Fruit fly (Drosophila melanogaster) whole organism, embryonic: ENCODE results near the gene CG17202.

Source experiments
- Atf3 ChIP-seq: fragments of 200-800 bp; sonication (Bioruptor generic); optimal IDR thresholded peaks from 3 replicates; lab custom pipeline; 2016; ENCODE audit warnings: missing biosample characterization, missing genetic modification characterization
- CG11695 ChIP-seq: fragments of 200-800 bp; sonication (Bioruptor generic); IDR thresholded peaks from 3 replicates; pipeline ENCODE4 v1.3.6; 2022; ENCODE audit warnings: missing biosample characterization, missing genetic modification characterization
- CG12659 ChIP-seq: fragments of 200-800 bp; sonication (Bioruptor generic); optimal IDR thresholded peaks from 3 replicates; lab custom pipeline; 2017; ENCODE audit warnings: mild to moderate bottlenecking, missing biosample characterization, missing genetic modification reagents, missing genetic modification characterization
- CG15073 ChIP-seq: fragments of 200-800 bp; sonication (Bioruptor generic); optimal IDR thresholded peaks from 2 replicates; lab custom pipeline; 2016; ENCODE audit warnings: missing biosample characterization, missing genetic modification characterization
- CG15514 ChIP-seq: fragments of 200-800 bp; sonication (Bioruptor generic); optimal IDR thresholded peaks from 3 replicates; lab custom pipeline; 2017; ENCODE audit warnings: missing biosample characterization, missing genetic modification characterization, mild to moderate bottlenecking, moderate library complexity, missing genetic modification reagents
- CG17568 ChIP-seq: fragments of 200-800 bp; sonication (Bioruptor generic); optimal IDR thresholded peaks from 2 replicates; lab custom pipeline; 2018; ENCODE audit warnings: missing biosample characterization, mild to moderate bottlenecking, missing genetic modification characterization, moderate library complexity
- CG32772 ChIP-seq: fragments of 200-800 bp; sonication (Bioruptor generic); IDR thresholded peaks from 2 replicates; pipeline ENCODE4 v1.3.6; 2022; ENCODE audit warnings: missing biosample characterization, missing genetic modification characterization
- CG3407 ChIP-seq: fragments of 200-800 bp; sonication (Bioruptor generic); optimal IDR thresholded peaks from 2 replicates; lab custom pipeline; 2018; ENCODE audit warnings: missing biosample characterization, mild to moderate bottlenecking, missing genetic modification characterization
- CG34376 ChIP-seq: fragments of 200-800 bp; sonication (Bioruptor generic); optimal IDR thresholded peaks from 2 replicates; lab custom pipeline; 2018; ENCODE audit warnings: missing biosample characterization, mild to moderate bottlenecking, missing genetic modification characterization
- CG4404 ChIP-seq: fragments of 200-800 bp; sonication (Bioruptor generic); IDR thresholded peaks from 2 replicates; pipeline ENCODE4 v1.3.6; 2022; ENCODE audit warnings: missing biosample characterization, missing genetic modification characterization
- CG4424 ChIP-seq: fragments of 200-800 bp; sonication (Bioruptor generic); optimal IDR thresholded peaks from 3 replicates; lab custom pipeline; 2016; ENCODE audit warnings: missing biosample characterization, missing genetic modification characterization
- CG6254 ChIP-seq: fragments of 200-800 bp; sonication (Bioruptor generic); optimal IDR thresholded peaks from 3 replicates; lab custom pipeline; 2017; ENCODE audit warnings: mild to moderate bottlenecking, missing biosample characterization, missing genetic modification reagents, missing genetic modification characterization
- CG6272 ChIP-seq: fragments of 200-800 bp; sonication (Bioruptor generic); IDR thresholded peaks from 2 replicates; pipeline ENCODE4 v1.3.6; 2022; ENCODE audit warnings: missing biosample characterization, missing genetic modification characterization
- CG6765 ChIP-seq: fragments of 200-800 bp; sonication (Bioruptor generic); optimal IDR thresholded peaks from 3 replicates; lab custom pipeline; 2017; ENCODE audit warnings: missing biosample characterization, mild to moderate bottlenecking, missing genetic modification characterization
- CG6813 ChIP-seq: fragments of 200-800 bp; sonication (Bioruptor generic); optimal IDR thresholded peaks from 2 replicates; lab custom pipeline; 2017; ENCODE audit warnings: missing biosample characterization, missing genetic modification characterization, mild to moderate bottlenecking, moderate library complexity, missing genetic modification reagents
- CG7372 ChIP-seq: fragments of 200-800 bp; sonication (Bioruptor generic); IDR thresholded peaks from 2 replicates; pipeline ENCODE4 v1.3.6; 2022; ENCODE audit warnings: missing biosample characterization, missing genetic modification characterization
- Eip74EF ChIP-seq, 2 experiments: fragments of 200-800 bp in 1 of 2; fragments of >200 bp in 1 of 2; sonication (Bioruptor generic) in 1 of 2; optimal IDR thresholded peaks; 2 replicates each; lab custom pipeline; 2017 to 2019; ENCODE audit warnings: missing biosample characterization in 2 of 2, missing genetic modification characterization in 2 of 2, mild to moderate bottlenecking in 1 of 2, moderate library complexity in 1 of 2
- Gug ChIP-seq: fragments of 200-800 bp; sonication (Bioruptor generic); IDR thresholded peaks from 4 replicates; pipeline ENCODE4 v1.3.6; 2022; ENCODE audit warnings: missing biosample characterization, missing genetic modification characterization
- HLH54F ChIP-seq: fragments of 200-800 bp; sonication (Bioruptor generic); optimal IDR thresholded peaks from 3 replicates; lab custom pipeline; 2016; ENCODE audit warnings: missing biosample characterization, missing genetic modification characterization
- HmgZ ChIP-seq: fragments of 200-800 bp; sonication (Bioruptor generic); optimal IDR thresholded peaks from 2 replicates; lab custom pipeline; 2018; ENCODE audit warnings: missing biosample characterization, mild to moderate bottlenecking, missing genetic modification characterization
- Med ChIP-seq: fragments of 200-800 bp; sonication (Bioruptor generic); peaks from one replicate; lab custom pipeline; 2016; ENCODE audit warnings: missing biosample characterization, missing genetic modification characterization, mild to moderate bottlenecking, inconsistent platforms, moderate library complexity
- Optix ChIP-seq: fragments of 200-800 bp; sonication (Bioruptor generic); IDR thresholded peaks from 3 replicates; pipeline ENCODE4 v1.3.6; 2022; ENCODE audit warnings: missing biosample characterization, missing genetic modification characterization
- Rfx ChIP-seq: fragments of 200-800 bp; sonication (Bioruptor generic); IDR thresholded peaks from 2 replicates; pipeline ENCODE4 v1.3.6; 2022; ENCODE audit warnings: missing biosample characterization, missing genetic modification characterization
- Rx ChIP-seq: fragments of 200-800 bp; sonication (Bioruptor generic); IDR thresholded peaks from 2 replicates; pipeline ENCODE4 v1.3.6; 2022; ENCODE audit warnings: missing biosample characterization, missing genetic modification characterization
- Usf ChIP-seq: fragments of 200-800 bp; sonication (Bioruptor generic); optimal IDR thresholded peaks from 2 replicates; lab custom pipeline; 2017; ENCODE audit warnings: missing genotype, missing biosample characterization, missing genetic modification characterization
- Xbp1 ChIP-seq: fragments of 200-800 bp; sonication (Bioruptor generic); optimal IDR thresholded peaks from 3 replicates; lab custom pipeline; 2016; ENCODE audit warnings: missing biosample characterization, mild to moderate bottlenecking, missing genetic modification characterization
- YL-1 ChIP-seq: fragments of 200-800 bp; sonication (Bioruptor generic); optimal IDR thresholded peaks from 3 replicates; lab custom pipeline; 2017; ENCODE audit warnings: missing biosample characterization, mild to moderate bottlenecking, missing genetic modification characterization
- amos ChIP-seq: fragments of 200-800 bp; sonication (Bioruptor generic); IDR thresholded peaks from 2 replicates; pipeline ENCODE4 v1.3.6; 2022; ENCODE audit warnings: missing biosample characterization, missing genetic modification characterization; ENCODE audit not compliant: partially characterized antibody
- bcd ChIP-seq: fragments of 200-800 bp; sonication (Bioruptor generic); optimal IDR thresholded peaks from 2 replicates; lab custom pipeline; 2017; ENCODE audit warnings: missing biosample characterization, mild to moderate bottlenecking, missing genetic modification characterization
- chinmo ChIP-seq: fragments of 200-800 bp; sonication (Bioruptor generic); IDR thresholded peaks from 4 replicates; pipeline ENCODE4 v1.3.6; 2022; ENCODE audit warnings: missing biosample characterization, missing genetic modification characterization; ENCODE audit not compliant: partially characterized antibody
- crp ChIP-seq, 2 experiments: fragments of 200-800 bp; sonication (Bioruptor generic); optimal IDR thresholded peaks; 2 replicates in 1 of 2; 3 replicates in 1 of 2; lab custom pipeline; 2017; ENCODE audit warnings: missing biosample characterization in 2 of 2, missing genetic modification characterization in 2 of 2, mild to moderate bottlenecking in 1 of 2, moderate library complexity in 1 of 2
- disco-r ChIP-seq: fragments of 200-800 bp; sonication (Bioruptor generic); optimal IDR thresholded peaks from 2 replicates; lab custom pipeline; 2016; ENCODE audit warnings: missing biosample characterization, missing genetic modification characterization
- emc ChIP-seq: fragments of 200-800 bp; sonication (Bioruptor generic); optimal IDR thresholded peaks from 2 replicates; lab custom pipeline; 2016; ENCODE audit warnings: missing biosample characterization, missing genetic modification characterization
- fd102C ChIP-seq: fragments of 200-800 bp; sonication (Bioruptor generic); optimal IDR thresholded peaks from 2 replicates; lab custom pipeline; 2018; ENCODE audit warnings: missing biosample characterization, mild to moderate bottlenecking, missing genetic modification characterization, moderate library complexity
- gcm ChIP-seq: fragments of 200-800 bp; sonication (Bioruptor generic); optimal IDR thresholded peaks from 2 replicates; lab custom pipeline; 2019; ENCODE audit warnings: missing biosample characterization, mild to moderate bottlenecking, missing genetic modification characterization, moderate library complexity
- gem ChIP-seq: fragments of 200-800 bp; sonication (Bioruptor generic); optimal IDR thresholded peaks from 2 replicates; lab custom pipeline; 2019; ENCODE audit warnings: missing biosample characterization, mild to moderate bottlenecking, missing genetic modification characterization, moderate library complexity
- grau ChIP-seq: fragments of 200-800 bp; optimal IDR thresholded peaks from 3 replicates; lab custom pipeline; 2019; ENCODE audit warnings: missing biosample characterization, mild to moderate bottlenecking, missing genetic modification characterization, moderate library complexity
- gsb ChIP-seq: fragments of 200-800 bp; sonication (Bioruptor generic); IDR thresholded peaks from 2 replicates; pipeline ENCODE4 v1.3.6; 2022; ENCODE audit warnings: missing biosample characterization, missing genetic modification characterization
- insv ChIP-seq, 2 experiments: fragments of 200-800 bp; sonication (Bioruptor generic); optimal IDR thresholded peaks; 3 replicates each; lab custom pipeline; 2016 to 2018; ENCODE audit warnings: missing biosample characterization in 2 of 2, missing genetic modification characterization in 2 of 2
- kah ChIP-seq: fragments of 200-800 bp; sonication (Bioruptor generic); optimal IDR thresholded peaks from 2 replicates; lab custom pipeline; 2018; ENCODE audit warnings: missing biosample characterization, mild to moderate bottlenecking, missing genetic modification characterization
- nom ChIP-seq: fragments of 200-800 bp; sonication (Bioruptor generic); optimal IDR thresholded peaks from 2 replicates; lab custom pipeline; 2017; ENCODE audit warnings: missing biosample characterization, missing genetic modification characterization, mild to moderate bottlenecking, moderate library complexity, missing genetic modification reagents
- org-1 ChIP-seq: fragments of 200-800 bp; sonication (Bioruptor generic); optimal IDR thresholded peaks from 2 replicates; lab custom pipeline; 2017; ENCODE audit warnings: missing biosample characterization, missing genetic modification characterization
- prd ChIP-seq, 3 experiments: fragments of >200 bp in 2 of 3; fragments of 200-800 bp in 1 of 3; sonication (Bioruptor generic) in 1 of 3; optimal IDR thresholded peaks in 2 of 3; IDR thresholded peaks in 1 of 3; 2 replicates in 2 of 3; 3 replicates in 1 of 3; pipeline versions ENCODE4 v1.3.6 to Lab custom; 2017 to 2022; ENCODE audit warnings: missing biosample characterization in 1 of 3, missing genetic modification characterization in 1 of 3
- pros ChIP-seq: fragments of 200-800 bp; sonication (Bioruptor generic); optimal IDR thresholded peaks from 3 replicates; lab custom pipeline; 2019; ENCODE audit warnings: missing biosample characterization, mild to moderate bottlenecking, missing genetic modification characterization, moderate library complexity
- salm ChIP-seq: fragments of 200-800 bp; sonication (Bioruptor generic); optimal IDR thresholded peaks from 2 replicates; lab custom pipeline; 2018; ENCODE audit warnings: missing biosample characterization, mild to moderate bottlenecking, missing genetic modification characterization
- sens ChIP-seq: fragments of 200-800 bp; sonication (Bioruptor generic); peaks from one replicate; lab custom pipeline; 2016; ENCODE audit warnings: missing biosample characterization, missing genetic modification characterization
- ssp ChIP-seq: fragments of 200-800 bp; sonication (Bioruptor generic); IDR thresholded peaks from 2 replicates; pipeline ENCODE4 v1.3.6; 2022; ENCODE audit warnings: missing biosample characterization, missing genetic modification characterization
- tio ChIP-seq: fragments of 200-800 bp; sonication (Bioruptor generic); optimal IDR thresholded peaks from 2 replicates; lab custom pipeline; 2017; ENCODE audit warnings: missing biosample characterization, missing genetic modification characterization, inconsistent platforms
- twi ChIP-seq: fragments of 200-800 bp; optimal IDR thresholded peaks from 2 replicates; lab custom pipeline; 2019; ENCODE audit warnings: missing biosample characterization, mild to moderate bottlenecking, missing genetic modification characterization, moderate library complexity

CG17202 gene

DNA sequence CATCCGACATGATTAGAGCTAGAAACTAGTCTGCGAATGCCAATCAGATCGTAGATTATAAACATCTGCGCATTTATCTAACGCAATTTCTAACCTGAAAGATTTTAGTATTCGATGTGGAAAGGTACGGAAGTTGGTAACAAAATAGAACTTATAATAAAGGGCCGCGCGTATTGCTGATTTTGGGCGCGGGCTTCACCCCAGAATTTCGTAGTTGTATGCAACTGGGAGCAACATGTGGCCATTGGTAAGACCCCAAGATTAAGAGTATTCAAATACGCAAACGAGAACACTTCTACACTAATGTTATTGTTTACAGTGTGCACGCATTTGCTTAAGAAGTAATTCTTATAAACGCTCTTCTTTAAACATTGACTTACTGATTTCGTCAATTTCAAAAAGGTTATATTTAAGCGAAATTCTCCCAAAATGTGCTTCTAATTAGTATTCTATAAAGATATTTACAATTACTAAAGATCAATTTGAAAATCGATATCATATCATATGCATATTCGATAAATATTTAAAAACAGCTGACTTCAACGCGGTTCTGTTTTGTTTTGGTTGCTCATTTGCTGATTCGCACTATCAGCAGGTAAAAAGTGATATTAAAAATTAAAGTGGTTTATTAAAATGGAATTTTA, 37.4 kb downstream of the CG17202 start, which contains the start of the genes CG5961 and Polr3C (continued):
- TF ChIP-seq Eip74EF (GFP tag; optimal IDR thresholded peaks at IDR 0.05; lab: Kevin White, UChicago) (no peak), CG6813 (GFP tag; lab: Kevin White, UChicago) (no peak), prd (optimal IDR thresholded peaks at IDR 0.05; lab: Kevin White, UChicago) (no peak), prd (GFP tag; IDR thresholded peaks at IDR 0.05; lab: Robert Waterston, UW) (no peak), chinmo (0 out of 4 replicates have a peak, but pooled peaks have one; percentile 55), sens (peak; percentile 27), salm (tag; lab: Kevin White, UChicago) (no peak), Xbp1 (GFP tag; lab: Kevin White, UChicago) (no peak), CG6272 (GFP tag; lab: Robert Waterston, UW) (no peak), fd102C (GFP tag; lab: Kevin White, UChicago) (no peak), amos (GFP tag; lab: Robert Waterston, UW) (no peak), CG32772 (GFP tag; lab: Robert Waterston, UW) (no peak), Atf3 (GFP tag; lab: Kevin White, UChicago) (no peak), Gug (no peak), ssp (no peak), disco-r (no peak), emc (GFP tag; lab: Kevin White, UChicago) (no peak), Med (GFP tag; lab: Kevin White, UChicago) (peak; percentile 74), twi (tag; lab: Kevin White, UChicago) (no peak), gem (tag; lab: Kevin White, UChicago) (no peak), CG11695 (GFP tag; lab: Robert Waterston, UW) (no peak), CG34376 (GFP tag; lab: Kevin White, UChicago) (peak; percentile 24), gsb (GFP tag; lab: Robert Waterston, UW) (no peak), Rx (GFP tag; lab: Robert Waterston, UW) (no peak), CG7372 (GFP tag; lab: Robert Waterston, UW) (no peak), bcd (no peak), CG12659 (peak; percentile 35), CG15514 (GFP tag; lab: Kevin White, UChicago) (peak; percentile 70), crp (GFP tag; optimal IDR thresholded peaks at IDR 0.05; lab: Kevin White, UChicago) (peak; percentile 18 to 93), insv (GFP tag; optimal IDR thresholded peaks at IDR 0.05; lab: Kevin White, UChicago) (peak in 1 of 2 experiments; percentile 38), CG17568 (GFP tag; lab: Kevin White, UChicago) (no peak), CG15073 (no peak), YL-1 (peak; percentile 65), Usf (no peak), grau (tag; lab: Kevin White, UChicago) (no peak), Optix (GFP tag; lab: Robert Waterston, UW) (no peak), CG4424 (GFP tag; lab: Kevin White, UChicago) (no peak), HLH54F (no peak), CG4404 (GFP tag; lab: Robert Waterston, UW) (no peak), CG3407 (GFP tag; lab: Kevin White, UChicago) (no peak), CG6254 (GFP tag; lab: Kevin White, UChicago) (no peak), HmgZ (tag; lab: Kevin White, UChicago) (peak; percentile 24), org-1 (no peak), tio (GFP tag; lab: Kevin White, UChicago) (no peak), nom (GFP tag; lab: Kevin White, UChicago) (no peak), Rfx (GFP tag; lab: Robert Waterston, UW) (no peak), kah (peak; percentile 67), CG6765 (GFP tag; lab: Kevin White, UChicago) (no peak), pros (GFP tag; lab: Kevin White, UChicago) (peak; percentile 14), gcm (GFP tag; lab: Kevin White, UChicago) (no peak)
